Fruit fly (Drosophila melanogaster): ENCODE results near the gene CG7341.

DNA sequence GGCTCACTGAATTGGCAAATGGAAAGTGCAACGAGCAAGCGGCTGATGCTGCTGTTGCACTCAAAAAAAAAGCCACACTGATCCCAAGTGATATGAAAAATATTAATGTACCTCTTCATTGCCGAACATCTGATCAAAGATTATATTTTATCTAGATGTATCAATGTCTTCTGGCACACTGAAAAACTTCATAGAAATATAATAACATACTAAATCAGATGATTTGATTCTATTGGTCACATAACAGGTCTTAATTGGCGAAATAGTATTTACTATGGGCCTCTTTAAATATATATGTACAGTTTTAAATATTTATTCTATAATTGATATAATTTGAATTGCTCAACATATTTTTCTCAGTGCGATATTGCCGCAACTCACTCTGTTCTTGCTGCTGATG is 16.0 kb upstream of the CG7341 start:
- no peak for TF ChIP-seq Dif (GFP tag; optimal IDR thresholded peaks at IDR 0.05; ENCODE audit: partially characterized antibody)
- TF ChIP-seq OdsH (GFP tag; optimal IDR thresholded peaks at IDR 0.05): no peak
- no peak for TF ChIP-seq Hr78 (GFP tag; optimal IDR thresholded peaks at IDR 0.05)
- no peak for TF ChIP-seq dmrt93B (GFP tag; optimal IDR thresholded peaks at IDR 0.05)
- no peak for TF ChIP-seq Dfd (GFP tag; optimal IDR thresholded peaks at IDR 0.05)
- no peak for TF ChIP-seq br (GFP tag; optimal IDR thresholded peaks at IDR 0.05)
- no peak for TF ChIP-seq sage (GFP tag; optimal IDR thresholded peaks at IDR 0.05)
- no peak for TF ChIP-seq h (GFP tag; optimal IDR thresholded peaks at IDR 0.05)
- no peak for TF ChIP-seq psq (GFP tag; optimal IDR thresholded peaks at IDR 0.05)
- no peak for TF ChIP-seq tai (GFP tag; optimal IDR thresholded peaks at IDR 0.05)
- TF ChIP-seq Myc (optimal IDR thresholded peaks at IDR 0.05): no peak
- no peak for TF ChIP-seq Hr83 (GFP tag; optimal IDR thresholded peaks at IDR 0.05; ENCODE audit: poor library complexity, severe bottlenecking)
- no peak for TF ChIP-seq CG32264 (GFP tag; optimal IDR thresholded peaks at IDR 0.05)
